Worm (Caenorhabditis elegans): Measurements from ENCODE around the gene sdpn-1.

DNA sequence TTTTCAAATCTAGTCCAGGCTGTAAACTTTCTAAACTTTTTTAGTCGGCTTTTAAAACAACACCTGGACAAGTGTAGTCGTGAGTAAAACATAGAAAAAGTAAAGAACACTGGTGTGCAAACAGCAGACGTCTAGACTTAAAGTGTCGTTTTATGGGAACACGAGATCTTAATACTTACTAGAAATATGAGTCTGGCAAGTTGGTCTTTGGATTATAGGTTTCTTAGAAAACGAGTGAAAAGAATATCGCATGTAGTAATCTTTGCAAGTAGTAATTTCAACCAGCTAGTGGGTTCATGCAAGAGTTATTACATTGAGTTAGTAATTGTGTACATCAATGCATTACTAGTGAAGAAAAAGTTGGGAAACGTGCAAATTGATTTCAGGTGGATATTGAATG lies 20.6 kb downstream of the sdpn-1 start:
- TF ChIP-seq mdl-1 (tag; optimal IDR thresholded peaks at IDR 0.05) (no peak), egl-27 (tag; optimal IDR thresholded peaks at IDR 0.05) (no peak), nhr-23 (tag; optimal IDR thresholded peaks at IDR 0.05) (no peak), nhr-25 (tag; optimal IDR thresholded peaks at IDR 0.05) (no peak), fos-1 (tag; optimal IDR thresholded peaks at IDR 0.05) (no peak), nhr-237 (tag; optimal IDR thresholded peaks at IDR 0.05) (no peak)

All from whole organism, L3 larva.